Fruit fly (Drosophila melanogaster): ENCODE data around the gene CG6012.

- TF ChIP-seq fru (GFP tag; optimal IDR thresholded peaks at IDR 0.05) (no peak), ey (GFP tag; optimal IDR thresholded peaks at IDR 0.05) (no peak), pan (optimal IDR thresholded peaks at IDR 0.05) (no peak)
Observed at dm6 chr2L:16826872-16827506, 34.3 kb downstream of the CG6012 start, which contains the start of gene AspRS-m.
